Fruit fly (Drosophila melanogaster) whole organism, embryonic: Measurements from ENCODE around the gene qtc.

Source experiments
- Atf6 ChIP-seq: fragments of 200-800 bp; sonication (Bioruptor generic); IDR thresholded peaks from 2 replicates; pipeline ENCODE4 v1.3.6; 2022; ENCODE audit warnings: missing biosample characterization, missing genetic modification characterization
- Awh ChIP-seq: fragments of 200-800 bp; sonication (Bioruptor generic); IDR thresholded peaks from 2 replicates; pipeline ENCODE4, ENCODE4 v1.3.6; 2022; ENCODE audit warnings: missing biosample characterization, missing genetic modification characterization
- CG12769 ChIP-seq: fragments of 200-800 bp; sonication (Bioruptor generic); optimal IDR thresholded peaks from 2 replicates; lab custom pipeline; 2019; ENCODE audit warnings: missing biosample characterization, mild to moderate bottlenecking, missing genetic modification characterization, moderate library complexity
- CG13296 ChIP-seq: fragments of 200-800 bp; sonication (Bioruptor generic); optimal IDR thresholded peaks from 3 replicates; lab custom pipeline; 2018; ENCODE audit warnings: missing biosample characterization, mild to moderate bottlenecking, missing genetic modification characterization
- CG13424 ChIP-seq: fragments of 200-800 bp; sonication (Bioruptor generic); optimal IDR thresholded peaks from 2 replicates; lab custom pipeline; 2019; ENCODE audit warnings: missing biosample characterization, mild to moderate bottlenecking, missing genetic modification characterization, moderate library complexity
- CG13775 ChIP-seq: fragments of 200-800 bp; sonication (Bioruptor generic); optimal IDR thresholded peaks from 3 replicates; lab custom pipeline; 2017; ENCODE audit warnings: missing biosample characterization, mild to moderate bottlenecking, missing genetic modification characterization
- CG16779 ChIP-seq: fragments of 200-800 bp; sonication (Bioruptor generic); IDR thresholded peaks from 2 replicates; pipeline ENCODE4 v1.3.6; 2022; ENCODE audit warnings: missing biosample characterization, missing genetic modification characterization
- CG17385 ChIP-seq: fragments of 200-800 bp; sonication (Bioruptor generic); optimal IDR thresholded peaks from 3 replicates; lab custom pipeline; 2018; ENCODE audit warnings: missing biosample characterization, mild to moderate bottlenecking, missing genetic modification characterization
- CG31224 ChIP-seq: fragments of 200-800 bp; sonication (Bioruptor generic); IDR thresholded peaks from 2 replicates; pipeline ENCODE4 v1.3.6; 2022; ENCODE audit warnings: missing biosample characterization, missing genetic modification characterization
- CG3281 ChIP-seq: fragments of 200-800 bp; sonication (Bioruptor generic); optimal IDR thresholded peaks from 3 replicates; lab custom pipeline; 2017; ENCODE audit warnings: missing biosample characterization, mild to moderate bottlenecking, missing genetic modification characterization
- CG4730 ChIP-seq: fragments of 200-800 bp; sonication (Bioruptor generic); IDR thresholded peaks from 2 replicates; pipeline ENCODE4 v1.3.6; 2022; ENCODE audit warnings: missing biosample characterization, missing genetic modification characterization
- CG6272 ChIP-seq: fragments of 200-800 bp; sonication (Bioruptor generic); IDR thresholded peaks from 2 replicates; pipeline ENCODE4 v1.3.6; 2022; ENCODE audit warnings: missing biosample characterization, missing genetic modification characterization
- CG6765 ChIP-seq: fragments of 200-800 bp; sonication (Bioruptor generic); optimal IDR thresholded peaks from 3 replicates; lab custom pipeline; 2017; ENCODE audit warnings: missing biosample characterization, mild to moderate bottlenecking, missing genetic modification characterization
- CG7357 ChIP-seq: fragments of 200-800 bp; sonication (Bioruptor generic); IDR thresholded peaks from 3 replicates; pipeline ENCODE4 v1.3.6; 2022; ENCODE audit warnings: missing biosample characterization, missing genetic modification characterization
- CG9817 ChIP-seq: fragments of 200-800 bp; sonication (Bioruptor generic); optimal IDR thresholded peaks from 2 replicates; lab custom pipeline; 2018; ENCODE audit warnings: missing biosample characterization, mild to moderate bottlenecking, missing genetic modification characterization, moderate library complexity
- Dek ChIP-seq: fragments of 200-800 bp; sonication (Bioruptor generic); optimal IDR thresholded peaks from 3 replicates; lab custom pipeline; 2019; ENCODE audit warnings: missing biosample characterization, mild to moderate bottlenecking, missing genetic modification characterization, moderate library complexity
- Ets65A ChIP-seq: fragments of 200-800 bp; sonication (Bioruptor generic); peaks from one replicate; lab custom pipeline; 2016; ENCODE audit warnings: missing biosample characterization, missing genetic modification characterization
- Fer3 ChIP-seq: fragments of 200-800 bp; sonication (Bioruptor generic); optimal IDR thresholded peaks from 2 replicates; lab custom pipeline; 2018; ENCODE audit warnings: missing biosample characterization, mild to moderate bottlenecking, missing genetic modification characterization, moderate library complexity
- Hand ChIP-seq: fragments of 200-800 bp; sonication (Bioruptor generic); optimal IDR thresholded peaks from 2 replicates; lab custom pipeline; 2017; ENCODE audit warnings: mild to moderate bottlenecking, missing biosample characterization, missing genetic modification reagents, missing genetic modification characterization
- Hr3 ChIP-seq: fragments of 200-800 bp; sonication (Bioruptor generic); optimal IDR thresholded peaks from 3 replicates; lab custom pipeline; 2016; ENCODE audit warnings: missing biosample characterization, missing genetic modification characterization
- Hr51 ChIP-seq, 2 experiments: fragments of 200-800 bp; sonication (Bioruptor generic); optimal IDR thresholded peaks; 2 replicates in 1 of 2; 3 replicates in 1 of 2; lab custom pipeline; 2016 to 2018; ENCODE audit warnings: missing biosample characterization in 2 of 2, missing genetic modification characterization in 2 of 2, mild to moderate bottlenecking in 1 of 2, moderate library complexity in 1 of 2
- Mad ChIP-seq: fragments of 200-800 bp; sonication (Bioruptor generic); optimal IDR thresholded peaks from 2 replicates; lab custom pipeline; 2016; ENCODE audit warnings: missing biosample characterization, missing genetic modification characterization
- Meics ChIP-seq: fragments of 200-800 bp; sonication (Bioruptor generic); optimal IDR thresholded peaks from 2 replicates; lab custom pipeline; 2017; ENCODE audit warnings: missing biosample characterization, mild to moderate bottlenecking, missing genetic modification characterization
- NFAT ChIP-seq: fragments of 200-800 bp; sonication (Bioruptor generic); IDR thresholded peaks from 2 replicates; pipeline ENCODE4 v1.3.6; 2022; ENCODE audit warnings: missing biosample characterization, missing genetic modification characterization
- Nf-YC ChIP-seq: fragments of 200-800 bp; optimal IDR thresholded peaks from 3 replicates; lab custom pipeline; 2019; ENCODE audit warnings: missing biosample characterization, mild to moderate bottlenecking, missing genetic modification characterization, moderate library complexity
- NfI ChIP-seq: fragments of 200-800 bp; sonication (Bioruptor generic); optimal IDR thresholded peaks from 3 replicates; lab custom pipeline; 2018; ENCODE audit warnings: missing biosample characterization, mild to moderate bottlenecking, missing genetic modification characterization, moderate library complexity
- al ChIP-seq: fragments of 200-800 bp; sonication (Bioruptor generic); IDR thresholded peaks from 2 replicates; pipeline ENCODE4 v1.3.6; 2022; ENCODE audit warnings: missing biosample characterization, missing genetic modification characterization
- ase ChIP-seq: fragments of 200-800 bp; sonication (Bioruptor generic); IDR thresholded peaks from 3 replicates; pipeline ENCODE4 v1.3.6; 2022; ENCODE audit warnings: missing biosample characterization, missing genetic modification characterization
- chinmo ChIP-seq: fragments of 200-800 bp; sonication (Bioruptor generic); IDR thresholded peaks from 4 replicates; pipeline ENCODE4 v1.3.6; 2022; ENCODE audit warnings: missing biosample characterization, missing genetic modification characterization; ENCODE audit not compliant: partially characterized antibody
- ci ChIP-seq: fragments of 200-800 bp; sonication (Bioruptor generic); IDR thresholded peaks from 3 replicates; pipeline ENCODE4 v1.3.6; 2022; ENCODE audit warnings: missing biosample characterization, missing genetic modification characterization
- crc ChIP-seq: fragments of 200-800 bp; sonication (Bioruptor generic); optimal IDR thresholded peaks from 2 replicates; lab custom pipeline; 2016; ENCODE audit warnings: missing biosample characterization, missing genetic modification characterization
- dati ChIP-seq: fragments of 200-800 bp; sonication (Bioruptor generic); IDR thresholded peaks from 2 replicates; pipeline ENCODE4 v1.3.6; 2022; ENCODE audit warnings: missing biosample characterization, missing genetic modification characterization
- dpn ChIP-seq, 2 experiments: fragments of 200-800 bp; sonication (Bioruptor generic); optimal IDR thresholded peaks; 3 replicates each; lab custom pipeline; 2016; ENCODE audit warnings: missing biosample characterization in 2 of 2, missing genetic modification characterization in 2 of 2
- eyg ChIP-seq: fragments of 200-800 bp; sonication (Bioruptor generic); optimal IDR thresholded peaks from 3 replicates; lab custom pipeline; 2016; ENCODE audit warnings: missing biosample characterization, missing genetic modification characterization
- grau ChIP-seq: fragments of 200-800 bp; optimal IDR thresholded peaks from 3 replicates; lab custom pipeline; 2019; ENCODE audit warnings: missing biosample characterization, mild to moderate bottlenecking, missing genetic modification characterization, moderate library complexity
- gsb ChIP-seq: fragments of 200-800 bp; sonication (Bioruptor generic); IDR thresholded peaks from 2 replicates; pipeline ENCODE4 v1.3.6; 2022; ENCODE audit warnings: missing biosample characterization, missing genetic modification characterization
- gsb-n ChIP-seq: fragments of 200-800 bp; sonication (Bioruptor generic); optimal IDR thresholded peaks from 3 replicates; lab custom pipeline; 2018; ENCODE audit warnings: missing biosample characterization, mild to moderate bottlenecking, missing genetic modification characterization
- ind ChIP-seq: fragments of 200-800 bp; sonication (Bioruptor generic); optimal IDR thresholded peaks from 3 replicates; lab custom pipeline; 2016; ENCODE audit warnings: missing biosample characterization, missing genetic modification characterization
- inv ChIP-seq: fragments of 200-800 bp; sonication (Bioruptor generic); IDR thresholded peaks from 2 replicates; pipeline ENCODE4 v1.3.6; 2022; ENCODE audit warnings: missing biosample characterization, missing genetic modification characterization; ENCODE audit not compliant: partially characterized antibody
- ken ChIP-seq: fragments of 200-800 bp; sonication (Bioruptor generic); IDR thresholded peaks from 3 replicates; pipeline ENCODE4 v1.3.6; 2022; ENCODE audit warnings: missing biosample characterization, missing genetic modification characterization
- lab ChIP-seq: fragments of 200-800 bp; sonication (Bioruptor generic); optimal IDR thresholded peaks from 3 replicates; lab custom pipeline; 2017; ENCODE audit warnings: missing biosample characterization, missing genetic modification characterization, mild to moderate bottlenecking, moderate library complexity, missing genetic modification reagents
- lilli ChIP-seq: fragments of 200-800 bp; sonication (Bioruptor generic); optimal IDR thresholded peaks from 3 replicates; lab custom pipeline; 2016; ENCODE audit warnings: missing biosample characterization, missing genetic modification characterization
- mirr ChIP-seq: fragments of 200-800 bp; sonication (Bioruptor generic); optimal IDR thresholded peaks from 3 replicates; lab custom pipeline; 2018; ENCODE audit warnings: missing biosample characterization, mild to moderate bottlenecking, missing genetic modification characterization
- otp ChIP-seq: fragments of 200-800 bp; sonication (Bioruptor generic); IDR thresholded peaks from 3 replicates; pipeline ENCODE4, ENCODE4 v1.3.6; 2022; ENCODE audit warnings: missing biosample characterization, missing genetic modification characterization
- sc ChIP-seq, 3 experiments: fragments of >200 bp in 2 of 3; fragments of 200-800 bp in 1 of 3; sonication (Bioruptor generic) in 1 of 3; optimal IDR thresholded peaks; 2 replicates in 2 of 3; 3 replicates in 1 of 3; lab custom pipeline; 2017; ENCODE audit warnings: mild to moderate bottlenecking in 1 of 3, missing biosample characterization in 1 of 3, missing genetic modification characterization in 1 of 3, missing genetic modification reagents in 1 of 3
- scrt ChIP-seq: fragments of 200-800 bp; sonication (Bioruptor generic); optimal IDR thresholded peaks from 2 replicates; lab custom pipeline; 2018; ENCODE audit warnings: missing biosample characterization, mild to moderate bottlenecking, missing genetic modification characterization, moderate library complexity
- slbo ChIP-seq: fragments of 200-800 bp; sonication (Bioruptor generic); IDR thresholded peaks from 2 replicates; pipeline ENCODE4 v1.3.6; 2022; ENCODE audit warnings: missing biosample characterization, missing genetic modification characterization
- slou ChIP-seq: fragments of 200-800 bp; sonication (Bioruptor generic); optimal IDR thresholded peaks from 3 replicates; lab custom pipeline; 2016; ENCODE audit warnings: missing biosample characterization, missing genetic modification characterization
- zf30C ChIP-seq: fragments of 200-800 bp; sonication (Bioruptor generic); optimal IDR thresholded peaks from 3 replicates; lab custom pipeline; 2018; ENCODE audit warnings: missing biosample characterization, mild to moderate bottlenecking, missing genetic modification characterization

Gene qtc

DNA sequence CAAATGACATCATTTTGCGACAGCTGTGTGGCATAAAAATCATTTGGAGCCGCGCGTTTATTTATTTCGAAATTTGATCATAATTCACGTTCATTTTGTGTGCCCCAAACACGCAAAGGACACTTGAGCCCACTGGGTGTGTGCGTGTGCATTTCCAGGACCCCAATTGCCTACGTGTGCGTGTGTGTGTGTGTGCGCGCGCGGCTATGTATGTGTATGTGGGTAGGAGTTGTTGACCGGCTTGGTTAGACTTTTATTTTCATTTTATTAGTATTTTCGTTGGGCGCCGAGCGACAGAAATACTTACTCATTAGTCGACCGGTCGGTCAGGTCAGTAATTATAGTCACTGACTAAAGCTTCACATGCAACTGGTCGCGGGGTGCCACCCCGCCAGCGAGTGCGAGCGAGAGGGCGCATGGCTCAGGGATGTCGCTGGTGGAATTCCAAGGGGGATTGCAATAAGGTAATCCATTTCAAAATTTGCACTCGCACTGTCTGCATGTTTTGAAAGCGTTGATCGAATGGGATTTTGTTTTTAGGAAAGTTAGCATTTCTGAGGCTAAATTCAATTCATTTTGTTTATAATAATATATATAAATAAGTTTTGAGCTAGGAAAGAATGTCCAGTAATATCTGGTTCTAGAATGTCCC is 17.0 kb upstream of the qtc start (continued):
- TF ChIP-seq CG9817 (tag; lab: Kevin White, UChicago) (peak; percentile 37), Dek (no peak), Meics (peak; percentile 50), Hr3 (peak; percentile 64), NFAT (GFP tag; lab: Robert Waterston, UW) (peak; percentile 62; the same call in 1 of the 2 replicates), slbo (GFP tag; lab: Robert Waterston, UW) (peak; percentile 78), slou (GFP tag; lab: Kevin White, UChicago) (peak; percentile 38), CG6272 (GFP tag; lab: Robert Waterston, UW) (peak; percentile 23; the same call in 1 of the 2 replicates), Mad (GFP tag; lab: Kevin White, UChicago) (peak; percentile 38), CG7357 (GFP tag; lab: Robert Waterston, UW) (no peak), CG3281 (GFP tag; lab: Kevin White, UChicago) (peak; percentile 40), eyg (GFP tag; lab: Kevin White, UChicago) (no peak), ind (GFP tag; lab: Kevin White, UChicago) (peak; percentile 63), mirr (GFP tag; lab: Kevin White, UChicago) (no peak), ci (GFP tag; lab: Robert Waterston, UW) (peak; percentile 56), ase (GFP tag; lab: Robert Waterston, UW) (peak; percentile 58; the same call in 2 of the 3 replicates), al (GFP tag; lab: Robert Waterston, UW) (peak; percentile 42; the same call in 1 of the 2 replicates), CG17385 (GFP tag; lab: Kevin White, UChicago) (peak; percentile 21), lab (peak; percentile 65), CG13775 (peak; percentile 46), CG6765 (GFP tag; lab: Kevin White, UChicago) (no peak), gsb (GFP tag; lab: Robert Waterston, UW) (peak; percentile 50), dati (no peak), CG31224 (0 out of 2 replicates have a peak, but pooled peaks have one; percentile 12), Ets65A (peak; percentile 92), gsb-n (peak; percentile 20), Fer3 (tag; lab: Kevin White, UChicago) (peak; percentile 19), dpn (GFP tag; optimal IDR thresholded peaks at IDR 0.05; lab: Kevin White, UChicago) (peak in 1 of 2 experiments; percentile 62), CG13296 (peak; percentile 7), otp (GFP tag; lab: Robert Waterston, UW) (peak; percentile 33; the same call in 1 of the 3 replicates), CG16779 (GFP tag; lab: Robert Waterston, UW) (no peak), Nf-YC (tag; lab: Kevin White, UChicago) (peak; percentile 14), ken (0 out of 3 replicates have a peak, but pooled peaks have one; percentile 35), zf30C (no peak), crc (GFP tag; lab: Kevin White, UChicago) (no peak), scrt (GFP tag; lab: Kevin White, UChicago) (peak; percentile 76), grau (tag; lab: Kevin White, UChicago) (peak; percentile 32), Awh (GFP tag; lab: Robert Waterston, UW) (no peak), Hr51 (GFP tag; optimal IDR thresholded peaks at IDR 0.05; lab: Kevin White, UChicago) (peak in 1 of 2 experiments; percentile 45), Atf6 (GFP tag; lab: Robert Waterston, UW) (peak; percentile 63), Hand (GFP tag; lab: Kevin White, UChicago) (no peak), chinmo (GFP tag; lab: Robert Waterston, UW) (0 out of 4 replicates have a peak, but pooled peaks have one; percentile 40), CG12769 (peak; percentile 8), CG13424 (tag; lab: Kevin White, UChicago) (peak; percentile 51), sc (optimal IDR thresholded peaks at IDR 0.05; lab: Kevin White, UChicago) (no peak), sc (GFP tag; optimal IDR thresholded peaks at IDR 0.05; lab: Kevin White, UChicago) (no peak), CG4730 (GFP tag; lab: Robert Waterston, UW) (0 out of 2 replicates have a peak, but pooled peaks have one; percentile 19), inv (GFP tag; lab: Robert Waterston, UW) (no peak), NfI (peak; percentile 62), lilli (GFP tag; lab: Kevin White, UChicago) (peak; percentile 57)
